Worm (Caenorhabditis elegans): Measurements from ENCODE around the gene ril-2.
A peak's percentile ranks its signal among the peaks of the same experiment; 100 is the strongest.

Gene ril-2

DNA sequence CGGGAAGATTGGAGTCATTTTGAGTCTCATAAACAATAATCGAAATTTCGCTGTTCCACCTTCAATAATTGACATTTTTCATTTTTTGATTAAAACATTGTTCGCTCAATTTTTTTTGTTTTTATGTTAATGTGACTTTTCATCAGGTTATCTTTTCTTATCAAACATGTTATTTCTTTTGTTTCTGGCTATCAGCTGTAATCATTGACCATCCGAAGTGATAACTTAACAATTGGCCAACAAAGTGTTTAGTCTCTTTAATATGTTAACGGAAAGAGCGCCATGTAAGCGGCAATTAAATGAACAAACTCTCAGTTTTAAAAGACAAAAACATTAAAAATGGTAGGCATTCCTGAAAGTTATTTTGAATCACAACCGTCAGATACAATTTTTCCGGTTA, 35.1 kb upstream of the ril-2 start:
- TF ChIP-seq aly-2 (tag; optimal IDR thresholded peaks at IDR 0.05) (no peak), mef-2 (tag; optimal IDR thresholded peaks at IDR 0.05) (no peak), aha-1 (tag; optimal IDR thresholded peaks at IDR 0.05) (no peak), C16A3.4 (tag; optimal IDR thresholded peaks at IDR 0.05) (no peak), pqm-1 (tag; optimal IDR thresholded peaks at IDR 0.05) (no peak), lin-35 (GFP tag; optimal IDR thresholded peaks at IDR 0.05) (peak in 1 of 2 experiments; percentile 22), nhr-85 (tag) (no peak), tlp-1 (tag; optimal IDR thresholded peaks at IDR 0.05) (no peak), pag-3 (tag; optimal IDR thresholded peaks at IDR 0.05; ENCODE audit: borderline replicate concordance, insufficient read depth) (no peak), vab-15 (tag; optimal IDR thresholded peaks at IDR 0.05) (no peak), unc-30 (tag; optimal IDR thresholded peaks at IDR 0.05) (no peak), elt-2 (tag; optimal IDR thresholded peaks at IDR 0.05) (peak; percentile 85), sptf-1 (tag; optimal IDR thresholded peaks at IDR 0.05) (no peak)

DNA sequence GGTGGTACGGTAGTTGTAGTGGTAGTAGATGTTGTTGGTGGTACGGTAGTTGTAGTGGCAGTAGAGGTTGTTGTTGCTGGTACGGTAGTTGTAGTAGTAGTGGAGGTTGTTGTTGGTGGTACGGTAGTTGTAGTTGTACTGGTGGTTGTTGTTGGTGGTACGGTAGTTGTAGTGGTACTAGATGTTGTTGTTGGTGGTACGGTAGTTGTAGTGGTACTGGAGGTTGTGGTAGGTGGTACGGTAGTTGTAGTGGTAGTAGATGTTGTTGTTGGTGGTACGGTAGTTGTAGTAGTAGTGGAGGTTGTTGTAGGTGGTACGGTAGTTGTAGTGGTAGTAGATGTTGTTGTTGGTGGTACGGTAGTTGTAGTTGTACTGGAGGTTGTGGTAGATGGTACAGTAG, 34.1 kb upstream of the ril-2 start:
- no peak for TF ChIP-seq efl-1 (optimal IDR thresholded peaks at IDR 0.05)
- TF ChIP-seq efl-1 (GFP tag; optimal IDR thresholded peaks at IDR 0.05 in 1 of 2) = no peak
- TF ChIP-seq nhr-77 (tag; optimal IDR thresholded peaks at IDR 0.05) = no peak
- no peak for TF ChIP-seq jun-1 (tag; optimal IDR thresholded peaks at IDR 0.05)
- TF ChIP-seq mef-2 (tag; optimal IDR thresholded peaks at IDR 0.05) = no peak

DNA sequence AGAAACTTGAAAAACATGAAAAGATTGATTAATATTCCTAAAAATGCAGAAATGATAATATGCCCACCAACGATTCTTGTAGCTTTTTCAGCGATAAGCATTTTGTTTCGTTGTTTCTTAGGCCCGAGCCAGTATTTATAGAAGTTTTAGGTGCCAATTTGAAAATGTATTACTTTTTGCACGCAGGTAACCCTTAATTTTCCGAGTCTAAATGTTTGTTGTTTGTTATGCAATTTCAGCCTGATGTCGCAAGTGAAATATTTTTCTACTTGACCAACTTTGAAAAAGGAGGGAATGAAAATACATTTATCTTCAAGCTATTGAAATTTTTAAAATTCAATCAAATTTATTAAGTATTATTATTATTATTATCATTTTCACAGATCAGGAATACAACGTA, 33.1 kb upstream of the ril-2 start, which contains the start of gene srx-113:
Gene srx-113, minus strand, starts transcription at position 101 of the 400 bp plus-strand sequence.
- TF ChIP-seq ets-5 (GFP tag; IDR thresholded peaks at IDR 0.05) (no peak), pax-3 (tag; optimal IDR thresholded peaks at IDR 0.05) (peak; percentile 14)

DNA sequence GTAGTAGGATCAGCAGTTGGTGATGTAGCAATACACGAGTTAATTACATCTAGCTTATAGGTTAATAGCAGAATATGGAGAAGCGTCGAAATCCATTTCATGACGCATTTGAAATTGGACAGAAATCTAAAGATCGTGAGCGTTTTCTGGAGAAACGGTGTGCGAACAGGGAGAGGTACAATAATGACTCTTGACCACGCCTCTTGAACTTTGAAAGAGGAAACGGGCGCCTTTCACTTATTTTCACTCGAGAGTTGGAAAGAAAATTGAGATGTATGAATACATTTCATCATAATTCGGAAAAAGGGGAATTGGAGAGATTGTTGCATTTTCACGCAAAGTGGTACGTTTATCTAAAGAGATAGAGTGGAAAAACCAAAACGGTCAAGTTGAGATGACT, 30.8 kb upstream of the ril-2 start, which contains the start of gene F56H9.6:
Gene F56H9.6, minus strand, starts transcription at position 101 of the 400 bp plus-strand sequence.
- TF ChIP-seq unc-130 (tag; optimal IDR thresholded peaks at IDR 0.05) (no peak), blmp-1 (tag; optimal IDR thresholded peaks at IDR 0.05) (peak; percentile 31)

DNA sequence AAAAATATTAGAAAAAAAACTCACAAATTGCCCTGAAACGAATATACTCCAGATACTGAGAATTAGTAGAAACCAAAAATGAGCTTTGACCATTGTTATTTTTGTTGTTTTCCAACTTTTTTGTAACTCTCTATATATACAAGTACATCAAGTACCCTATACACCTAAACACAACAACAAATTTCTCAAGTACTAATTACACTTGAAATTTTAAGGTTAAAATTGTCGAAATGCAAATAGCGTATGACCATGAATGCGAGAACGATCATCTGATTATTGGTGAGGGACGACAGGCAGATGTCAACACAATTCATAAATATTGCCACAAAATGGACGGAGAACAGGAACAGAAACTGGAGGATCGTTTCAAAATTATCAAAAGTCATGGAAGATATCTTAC, 25.4 kb upstream of the ril-2 start, which contains the start of gene F56H9.9:
Gene F56H9.9, minus strand, starts transcription at position 101 of the 400 bp plus-strand sequence.
- no peak for TF ChIP-seq unc-130 (tag; optimal IDR thresholded peaks at IDR 0.05)
- TF ChIP-seq egl-13 (tag; optimal IDR thresholded peaks at IDR 0.05) = no peak
- no peak for TF ChIP-seq C16A3.4 (tag; optimal IDR thresholded peaks at IDR 0.05)
- TF ChIP-seq elt-3 (tag; optimal IDR thresholded peaks at IDR 0.05) = no peak
- TF ChIP-seq hlh-4 (tag; optimal IDR thresholded peaks at IDR 0.05) = no peak
- TF ChIP-seq irx-1 (tag; optimal IDR thresholded peaks at IDR 0.05) = no peak
- no peak for TF ChIP-seq C34B4.2 (tag; optimal IDR thresholded peaks at IDR 0.05)
- TF ChIP-seq unc-86 (tag; optimal IDR thresholded peaks at IDR 0.05) = no peak
- no peak for TF ChIP-seq elt-2 (tag; optimal IDR thresholded peaks at IDR 0.05)
- no peak for TF ChIP-seq ztf-4 (tag; optimal IDR thresholded peaks at IDR 0.05)
- no peak for TF ChIP-seq snpc-4 (tag; optimal IDR thresholded peaks at IDR 0.05)
- no peak for TF ChIP-seq rnt-1 (tag; optimal IDR thresholded peaks at IDR 0.05)
- no peak for TF ChIP-seq fkh-10 (GFP tag; optimal IDR thresholded peaks at IDR 0.05)

DNA sequence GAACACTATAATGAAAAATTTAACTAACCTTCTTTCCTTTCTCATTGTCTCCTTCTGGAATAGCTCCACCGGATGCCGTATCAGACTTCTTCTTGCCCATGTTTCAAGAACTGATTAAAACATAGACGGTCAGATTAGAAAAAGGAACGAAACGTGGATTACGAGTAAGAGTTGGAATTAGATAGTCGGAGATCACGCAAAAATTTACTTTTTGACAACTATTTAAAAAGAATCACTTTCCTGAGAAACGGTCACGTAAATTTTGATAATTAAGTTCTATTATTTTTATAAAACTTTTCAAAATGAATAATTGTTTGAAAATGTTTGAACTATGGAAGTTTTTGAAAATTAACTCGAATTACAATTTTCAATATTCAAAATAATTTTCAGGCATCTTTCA, 13.2 kb upstream of the ril-2 start, which contains the start of gene cyc-2.2:
Gene cyc-2.2, minus strand, starts transcription at position 101 of the 400 bp plus-strand sequence.
- TF ChIP-seq fkh-8 (tag; optimal IDR thresholded peaks at IDR 0.05) (no peak), alr-1 (tag; optimal IDR thresholded peaks at IDR 0.05; ENCODE audit: borderline replicate concordance) (no peak), mab-9 (GFP tag; IDR thresholded peaks at IDR 0.05) (no peak), elt-2 (tag; optimal IDR thresholded peaks at IDR 0.05) (no peak), C34B4.2 (tag; optimal IDR thresholded peaks at IDR 0.05) (no peak), nhr-237 (tag; optimal IDR thresholded peaks at IDR 0.05) (no peak), hpl-2 (GFP tag; optimal IDR thresholded peaks at IDR 0.05) (no peak), C16A3.4 (tag; optimal IDR thresholded peaks at IDR 0.05) (no peak), lsy-2 (tag; optimal IDR thresholded peaks at IDR 0.05) (no peak), fos-1 (tag; optimal IDR thresholded peaks at IDR 0.05) (no peak), unc-30 (tag; optimal IDR thresholded peaks at IDR 0.05) (no peak), unc-130 (tag; optimal IDR thresholded peaks at IDR 0.05) (no peak), nhr-84 (tag; optimal IDR thresholded peaks at IDR 0.05) (no peak), efl-1 (optimal IDR thresholded peaks at IDR 0.05) (no peak), efl-1 (GFP tag; optimal IDR thresholded peaks at IDR 0.05 in 1 of 2) (no peak), C04F5.9 (tag; optimal IDR thresholded peaks at IDR 0.05) (no peak), hlh-17 (GFP tag; optimal IDR thresholded peaks at IDR 0.05; ENCODE audit: borderline replicate concordance) (no peak)

Data from whole organism, L1 larva.